Fruit fly (Drosophila melanogaster): Measurements from ENCODE around the gene CG31954.

Gene CG31954

dm6 chr2L:3475168-3475567 is 34.7 kb downstream of the CG31954 start:
- TF ChIP-seq D19A (tag; optimal IDR thresholded peaks at IDR 0.05) = peak; percentile 30
- no peak for TF ChIP-seq CG9727 (GFP tag; optimal IDR thresholded peaks at IDR 0.05)

dm6 chr2L:3472242-3472641 is 37.7 kb downstream of the CG31954 start, which contains the start of gene Pgant4:
TSS of gene Pgant4 (plus strand) at chr2L:3472603.
- TF ChIP-seq Med (GFP tag) (peak; percentile 83), bbx (GFP tag; IDR thresholded peaks at IDR 0.05; ENCODE audit: partially characterized antibody) (no peak), slou (GFP tag; optimal IDR thresholded peaks at IDR 0.05) (peak; percentile 23), wdn (GFP tag; IDR thresholded peaks at IDR 0.05) (0 out of 2 replicates have a peak, but pooled peaks have one; percentile 34), CG3838 (GFP tag; optimal IDR thresholded peaks at IDR 0.05) (no peak), Xrp1 (GFP tag; IDR thresholded peaks at IDR 0.05) (peak; percentile 41), ttk (GFP tag; IDR thresholded peaks at IDR 0.05) (peak; percentile 46; the same call in 1 of the 2 replicates), D19B (GFP tag; optimal IDR thresholded peaks at IDR 0.05) (no peak), CG7987 (GFP tag; optimal IDR thresholded peaks at IDR 0.05) (peak; percentile 38), CG9876 (GFP tag; optimal IDR thresholded peaks at IDR 0.05) (peak; percentile 32), chn (GFP tag; optimal IDR thresholded peaks at IDR 0.05) (peak; percentile 22), btn (GFP tag; optimal IDR thresholded peaks at IDR 0.05) (no peak), dpn (GFP tag; optimal IDR thresholded peaks at IDR 0.05) (peak; percentile 40 to 69), Kr (GFP tag; optimal IDR thresholded peaks at IDR 0.05) (no peak), scrt (GFP tag; optimal IDR thresholded peaks at IDR 0.05) (no peak), Lpt (GFP tag; optimal IDR thresholded peaks at IDR 0.05) (no peak), CHES-1-like (GFP tag; optimal IDR thresholded peaks at IDR 0.05) (peak; percentile 23), CG17385 (GFP tag; optimal IDR thresholded peaks at IDR 0.05) (no peak), Optix (GFP tag; IDR thresholded peaks at IDR 0.05) (peak; percentile 68), B-H1 (GFP tag; IDR thresholded peaks at IDR 0.05) (peak; percentile 41; the same call in 1 of the 3 replicates), emc (GFP tag; optimal IDR thresholded peaks at IDR 0.05) (no peak), Sin3A (optimal IDR thresholded peaks at IDR 0.05) (no peak), croc (GFP tag; conservative IDR thresholded peaks at IDR 0.05) (peak; percentile 36; the same call in 2 of the 3 replicates), CG3163 (GFP tag; optimal IDR thresholded peaks at IDR 0.05) (no peak), Eip74EF (GFP tag; optimal IDR thresholded peaks at IDR 0.05) (no peak), CG15514 (GFP tag; optimal IDR thresholded peaks at IDR 0.05) (peak; percentile 53), CG7372 (GFP tag; IDR thresholded peaks at IDR 0.05) (peak; percentile 55; the same call in 1 of the 2 replicates), dimm (GFP tag; IDR thresholded peaks at IDR 0.05) (no peak), sug (tag; optimal IDR thresholded peaks at IDR 0.05) (peak; percentile 60), CG32772 (GFP tag; IDR thresholded peaks at IDR 0.05) (peak; percentile 50; the same call in 1 of the 2 replicates), Fer1 (GFP tag; optimal IDR thresholded peaks at IDR 0.05) (peak; percentile 39), jumu (GFP tag; optimal IDR thresholded peaks at IDR 0.05) (no peak), CG13123 (GFP tag; optimal IDR thresholded peaks at IDR 0.05) (peak; percentile 7), Hand (GFP tag; optimal IDR thresholded peaks at IDR 0.05) (no peak), klu (GFP tag; IDR thresholded peaks at IDR 0.05) (0 out of 2 replicates have a peak, but pooled peaks have one; percentile 20), ind (GFP tag; optimal IDR thresholded peaks at IDR 0.05) (peak; percentile 43), CG2199 (GFP tag; IDR thresholded peaks at IDR 0.05) (peak; percentile 79), BtbVII (GFP tag; optimal IDR thresholded peaks at IDR 0.05) (no peak), CG4282 (GFP tag; optimal IDR thresholded peaks at IDR 0.05) (no peak), Adf1 (GFP tag; IDR thresholded peaks at IDR 0.05) (no peak; the same call in 1 of the 2 replicates), CG5180 (GFP tag; optimal IDR thresholded peaks at IDR 0.05) (no peak), repo (GFP tag; optimal IDR thresholded peaks at IDR 0.05) (peak; percentile 8), Rx (GFP tag; IDR thresholded peaks at IDR 0.05) (peak; percentile 40; the same call in 1 of the 2 replicates), Hmx (GFP tag; optimal IDR thresholded peaks at IDR 0.05) (no peak), CG1647 (GFP tag; optimal IDR thresholded peaks at IDR 0.05) (no peak), CG18599 (GFP tag; optimal IDR thresholded peaks at IDR 0.05) (no peak), zen (tag; optimal IDR thresholded peaks at IDR 0.05) (peak; percentile 52), Spps (tag; optimal IDR thresholded peaks at IDR 0.05) (no peak)
